Worm (Caenorhabditis elegans) whole organism, L4/young adult: Measurements from ENCODE around the gene emb-1.

Source experiments
- W03F9.2 ChIP-seq: fragments of 150-350 bp; optimal IDR thresholded peaks from 2 replicates; lab custom pipeline; 2014; ENCODE audit warnings: missing biosample characterization, missing genetic modification characterization
- dao-5 ChIP-seq: sonication (generic microtip); optimal IDR thresholded peaks from 2 replicates; lab custom pipeline; 2016; ENCODE audit warnings: missing genotype, missing genetic modification characterization, moderate library complexity, missing compliant biosample characterization
- him-1 ChIP-seq: sonication (generic microtip); optimal IDR thresholded peaks from 2 replicates; lab custom pipeline; 2016; ENCODE audit warnings: missing genotype, missing genetic modification reagents, missing genetic modification characterization, missing compliant biosample characterization

The emb-1 gene

DNA sequence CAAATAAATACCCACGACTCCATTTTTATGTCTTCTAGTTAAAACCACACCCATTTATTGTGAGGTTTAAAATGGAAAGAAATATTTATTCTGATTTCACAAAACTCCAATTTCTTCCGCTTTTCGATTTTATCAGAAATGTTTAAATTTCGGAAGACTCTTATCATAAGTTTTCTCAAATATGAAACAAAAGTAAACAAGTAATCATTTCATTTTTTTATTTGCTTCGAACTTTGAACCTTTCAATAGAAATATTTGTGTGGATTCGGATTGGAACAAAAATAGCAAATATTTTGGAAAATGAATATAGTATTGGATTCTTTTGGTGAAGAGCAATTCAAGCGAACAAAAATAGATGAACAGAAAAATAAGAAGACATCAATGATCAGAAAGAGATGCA is 48.6 kb downstream of the emb-1 start:
- TF ChIP-seq him-1 (tag; lab: Kevin White, UChicago) (no peak), dao-5 (tag; lab: Kevin White, UChicago) (no peak), W03F9.2 (tag; lab: Kevin White, UChicago) (no peak)

ce11 chrIII:5222777-5223176 is 49.5 kb downstream of the emb-1 start:
- TF ChIP-seq dao-5 (tag; lab: Kevin White, UChicago) (no peak), W03F9.2 (tag; lab: Kevin White, UChicago) (no peak), him-1 (tag; lab: Kevin White, UChicago) (no peak)
